Worm (Caenorhabditis elegans) whole organism, late embryonic: ENCODE data around the gene aly-3.

Experiments used
- C08G9.2 ChIP-seq: sonication (generic microtip); optimal IDR thresholded peaks from 2 replicates; lab custom pipeline; 2016; ENCODE audit warnings: mild to moderate bottlenecking, missing genetic modification characterization, moderate library complexity, missing compliant biosample characterization
- K02D7.2 ChIP-seq: sonication (generic microtip); optimal IDR thresholded peaks from 2 replicates; lab custom pipeline; 2017; ENCODE audit warnings: mild to moderate bottlenecking, missing genetic modification characterization, missing compliant biosample characterization
- Y22D7AL.16 ChIP-seq: sonication (generic microtip); optimal IDR thresholded peaks from 2 replicates; lab custom pipeline; 2016; ENCODE audit warnings: missing genetic modification characterization, missing compliant biosample characterization
- ama-1 ChIP-seq: fragments of 150-350 bp; optimal IDR thresholded peaks from 2 replicates; lab custom pipeline; 2014
- ceh-34 ChIP-seq: sonication (generic microtip); optimal IDR thresholded peaks from 2 replicates; lab custom pipeline; 2016; ENCODE audit warnings: mild to moderate bottlenecking, missing genetic modification characterization, missing compliant biosample characterization
- mec-3 ChIP-seq: sonication (generic microtip); optimal IDR thresholded peaks from 2 replicates; lab custom pipeline; 2016; ENCODE audit warnings: borderline replicate concordance, missing genetic modification characterization, missing compliant biosample characterization
- nfya-1 ChIP-seq: sonication (generic microtip); optimal IDR thresholded peaks from 2 replicates; lab custom pipeline; 2017; ENCODE audit warnings: missing genetic modification characterization, mild to moderate bottlenecking, missing compliant biosample characterization, antibody characterized with exemption, moderate library complexity
- nhr-11 ChIP-seq: fragments of 150-350 bp; optimal IDR thresholded peaks from 2 replicates; lab custom pipeline; 2014; ENCODE audit warnings: missing biosample characterization, missing genetic modification characterization
- npax-4 ChIP-seq: sonication (generic microtip); optimal IDR thresholded peaks from 2 replicates; lab custom pipeline; 2016; ENCODE audit warnings: missing genetic modification characterization, missing compliant biosample characterization
- pat-9 ChIP-seq: fragments of 200-800 bp; sonication (Bioruptor generic); optimal IDR thresholded peaks from 2 replicates; lab custom pipeline; 2018; ENCODE audit warnings: mild to moderate bottlenecking, missing genetic modification characterization, moderate library complexity, missing compliant biosample characterization
- pha-4 ChIP-seq: fragments of 150-350 bp; optimal IDR thresholded peaks from 2 replicates; lab custom pipeline; 2018; ENCODE audit warnings: missing biosample characterization, missing genetic modification reagents, missing genetic modification characterization
- pqm-1 ChIP-seq: sonication (generic microtip); optimal IDR thresholded peaks from 2 replicates; lab custom pipeline; 2016; ENCODE audit warnings: missing genetic modification characterization, missing compliant biosample characterization
- tbx-7 ChIP-seq: sonication (generic microtip); optimal IDR thresholded peaks from 2 replicates; lab custom pipeline; 2016; ENCODE audit warnings: missing genotype, missing genetic modification characterization, missing compliant biosample characterization
- unc-86 ChIP-seq: sonication (generic microtip); optimal IDR thresholded peaks from 2 replicates; lab custom pipeline; 2016; ENCODE audit warnings: missing genetic modification characterization, missing compliant biosample characterization

DNA sequence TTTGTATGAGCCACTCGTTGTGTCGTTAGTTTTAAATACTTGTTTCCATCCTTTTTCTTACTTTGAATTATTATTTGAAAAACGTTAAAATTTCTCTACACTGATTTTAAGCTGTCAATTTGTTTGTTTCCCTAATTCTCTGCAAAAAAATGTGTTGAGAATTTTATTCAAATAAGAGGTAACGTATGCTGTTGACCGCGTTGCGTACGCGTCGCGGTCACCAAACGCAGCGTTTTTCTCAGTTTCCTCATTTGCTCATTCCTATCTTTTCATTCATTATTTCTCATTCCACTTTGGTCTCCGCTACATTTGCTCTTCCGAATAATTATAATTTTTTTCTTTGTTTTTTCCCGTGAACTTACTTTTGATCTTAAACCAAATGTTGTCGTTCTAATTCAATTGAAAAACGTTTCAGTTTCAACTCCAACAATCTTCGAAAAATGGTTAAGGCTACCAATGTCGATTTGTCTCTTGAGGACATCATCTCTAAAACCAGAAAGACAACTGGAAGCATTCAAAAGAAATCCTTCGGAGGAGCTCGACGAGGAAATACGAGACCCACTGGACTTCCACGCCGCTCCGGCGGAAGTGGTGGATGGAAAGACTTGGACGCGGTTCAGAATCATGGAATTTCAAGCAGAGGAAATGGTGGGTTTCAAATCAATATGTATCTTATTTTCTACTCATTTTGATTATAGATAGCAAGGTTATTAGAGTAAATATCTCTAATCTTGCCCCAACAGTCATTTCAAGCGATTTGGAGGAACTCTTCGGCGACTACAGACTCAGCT is at the start of gene aly-3:
- TF ChIP-seq unc-86 (tag; lab: Kevin White, UChicago) (no peak), nhr-11 (no peak), pha-4 (tag; lab: Kevin White, UChicago) (no peak), tbx-7 (tag; lab: Kevin White, UChicago) (no peak), pqm-1 (no peak), pat-9 (no peak), mec-3 (tag; lab: Kevin White, UChicago) (no peak), Y22D7AL.16 (tag; lab: Kevin White, UChicago) (no peak), ama-1 (lab: Kevin White, UChicago) (no peak), ceh-34 (tag; lab: Kevin White, UChicago) (no peak), nfya-1 (tag; lab: Kevin White, UChicago) (peak; percentile 11), npax-4 (no peak), K02D7.2 (tag; lab: Kevin White, UChicago) (no peak), C08G9.2 (tag; lab: Kevin White, UChicago) (no peak)
